Fruit fly (Drosophila melanogaster) whole organism, wandering third instar larva: ENCODE measurements around the gene Cisd2.

Source experiments
- Dfd ChIP-seq: fragments of >200 bp; optimal IDR thresholded peaks from 2 replicates; lab custom pipeline; 2017; ENCODE audit warnings: missing biosample characterization, missing genetic modification characterization
- Hr78 ChIP-seq: fragments of >200 bp; optimal IDR thresholded peaks from 2 replicates; lab custom pipeline; 2017; ENCODE audit warnings: missing biosample characterization, missing genetic modification characterization
- Rel ChIP-seq, 2 experiments: fragments of 200-800 bp; sonication (Bioruptor generic) in 1 of 2; optimal IDR thresholded peaks; 2 replicates in 1 of 2; 3 replicates in 1 of 2; lab custom pipeline; 2016 to 2019; ENCODE audit warnings: mild to moderate bottlenecking in 2 of 2, missing biosample characterization in 2 of 2, missing genetic modification characterization in 2 of 2, moderate library complexity in 1 of 2
- psq ChIP-seq: fragments of 200-800 bp; sonication (Bioruptor generic); optimal IDR thresholded peaks from 3 replicates; lab custom pipeline; 2017; ENCODE audit warnings: missing biosample characterization, mild to moderate bottlenecking, missing genetic modification characterization, moderate library complexity
- usp ChIP-seq: fragments of >200 bp; optimal IDR thresholded peaks from 2 replicates; lab custom pipeline; 2017; ENCODE audit warnings: missing biosample characterization, missing genetic modification characterization

- TF ChIP-seq Dfd (GFP tag; lab: Kevin White, UChicago) (no peak), psq (GFP tag; lab: Kevin White, UChicago) (peak; percentile 74), Hr78 (GFP tag; lab: Kevin White, UChicago) (no peak), usp (GFP tag; lab: Kevin White, UChicago) (no peak), Rel (GFP tag; optimal IDR thresholded peaks at IDR 0.05; lab: Kevin White, UChicago) (peak; percentile 91), Rel (tag; optimal IDR thresholded peaks at IDR 0.05; lab: Kevin White, UChicago) (peak; percentile 93)
Measured at dm6 chr3R:29210542-29211393, 12.5 kb downstream of the Cisd2 start.
